Fruit fly (Drosophila melanogaster) whole organism, embryonic: ENCODE measurements around the gene mRpS26.

Experiments
- Aef1 ChIP-seq: fragments of 200-800 bp; sonication (Bioruptor generic); IDR thresholded peaks from 3 replicates; pipeline ENCODE4 v1.3.6; 2022; ENCODE audit warnings: missing biosample characterization, missing genetic modification characterization
- CG10366 ChIP-seq: fragments of 200-800 bp; sonication (Bioruptor generic); IDR thresholded peaks from 2 replicates; pipeline ENCODE4 v1.3.6; 2022; ENCODE audit warnings: missing biosample characterization, missing genetic modification characterization
- CG10462 ChIP-seq: fragments of 200-800 bp; sonication (Bioruptor generic); optimal IDR thresholded peaks from 2 replicates; lab custom pipeline; 2016; ENCODE audit warnings: missing biosample characterization, missing genetic modification characterization
- CG11247 ChIP-seq: fragments of 200-800 bp; sonication (Bioruptor generic); IDR thresholded peaks from 2 replicates; pipeline ENCODE4 v1.3.6; 2022; ENCODE audit warnings: missing biosample characterization, missing genetic modification characterization
- CG15011 ChIP-seq: fragments of 200-800 bp; sonication (Bioruptor generic); optimal IDR thresholded peaks from 3 replicates; lab custom pipeline; 2018; ENCODE audit warnings: missing biosample characterization, mild to moderate bottlenecking, missing genetic modification characterization
- CG18262 ChIP-seq: fragments of 200-800 bp; optimal IDR thresholded peaks from 3 replicates; lab custom pipeline; 2019; ENCODE audit warnings: missing biosample characterization, mild to moderate bottlenecking, missing genetic modification characterization, moderate library complexity
- CG30431 ChIP-seq: fragments of 200-800 bp; sonication (Bioruptor generic); optimal IDR thresholded peaks from 2 replicates; lab custom pipeline; 2017; ENCODE audit warnings: missing biosample characterization, missing genetic modification characterization
- CG3163 ChIP-seq: fragments of 200-800 bp; sonication (Bioruptor generic); optimal IDR thresholded peaks from 3 replicates; lab custom pipeline; 2016; ENCODE audit warnings: missing biosample characterization, missing genetic modification characterization
- CG33557 ChIP-seq: fragments of 200-800 bp; sonication (Bioruptor generic); optimal IDR thresholded peaks from 2 replicates; lab custom pipeline; 2019; ENCODE audit warnings: missing biosample characterization, mild to moderate bottlenecking, missing genetic modification characterization, moderate library complexity
- CG34224 ChIP-seq: fragments of 200-800 bp; sonication (Bioruptor generic); IDR thresholded peaks from 3 replicates; pipeline ENCODE4 v1.3.6; 2022; ENCODE audit warnings: missing biosample characterization, missing genetic modification characterization; ENCODE audit not compliant: partially characterized antibody
- CG42726 ChIP-seq: fragments of 200-800 bp; sonication (Bioruptor generic); IDR thresholded peaks from 2 replicates; pipeline ENCODE4 v1.3.6; 2022; ENCODE audit warnings: missing biosample characterization, missing genetic modification characterization; ENCODE audit not compliant: partially characterized antibody
- CG6272 ChIP-seq: fragments of 200-800 bp; sonication (Bioruptor generic); IDR thresholded peaks from 2 replicates; pipeline ENCODE4 v1.3.6; 2022; ENCODE audit warnings: missing biosample characterization, missing genetic modification characterization
- CG6683 ChIP-seq: fragments of 200-800 bp; sonication (Bioruptor generic); optimal IDR thresholded peaks from 2 replicates; lab custom pipeline; 2017; ENCODE audit warnings: missing biosample characterization, mild to moderate bottlenecking, missing genetic modification characterization, missing genetic modification reagents
- CG9797 ChIP-seq: fragments of 200-800 bp; sonication (Bioruptor generic); optimal IDR thresholded peaks from 3 replicates; lab custom pipeline; 2018; ENCODE audit warnings: missing biosample characterization, mild to moderate bottlenecking, missing genetic modification characterization
- D19A ChIP-seq: fragments of 200-800 bp; optimal IDR thresholded peaks from 3 replicates; lab custom pipeline; 2019; ENCODE audit warnings: missing biosample characterization, mild to moderate bottlenecking, missing genetic modification characterization, moderate library complexity
- Dfd ChIP-seq, 2 experiments: fragments of >200 bp; optimal IDR thresholded peaks; 2 replicates each; lab custom pipeline; 2017; ENCODE audit warnings: missing biosample characterization in 2 of 2, missing genetic modification characterization in 2 of 2
- Drgx ChIP-seq: fragments of 200-800 bp; sonication (Bioruptor generic); IDR thresholded peaks from 2 replicates; pipeline ENCODE4 v1.3.6; 2022; ENCODE audit warnings: missing biosample characterization, missing genetic modification characterization
- E2f1 ChIP-seq: fragments of 200-800 bp; sonication (Bioruptor generic); IDR thresholded peaks from 2 replicates; pipeline ENCODE4 v1.3.6; 2022; ENCODE audit warnings: missing biosample characterization, missing genetic modification characterization
- Elba2 ChIP-seq: fragments of 200-800 bp; sonication (Bioruptor generic); optimal IDR thresholded peaks from 3 replicates; lab custom pipeline; 2016; ENCODE audit warnings: missing biosample characterization, missing genetic modification characterization
- Lhr ChIP-seq: fragments of 200-800 bp; sonication (Bioruptor generic); optimal IDR thresholded peaks from 3 replicates; lab custom pipeline; 2017; ENCODE audit warnings: mild to moderate bottlenecking, missing biosample characterization, missing genetic modification reagents, missing genetic modification characterization
- Mes4 ChIP-seq: fragments of 200-800 bp; sonication (Bioruptor generic); optimal IDR thresholded peaks from 2 replicates; lab custom pipeline; 2016; ENCODE audit warnings: missing biosample characterization, missing genetic modification characterization
- Mrtf ChIP-seq: fragments of 200-800 bp; sonication (Bioruptor generic); IDR thresholded peaks from 3 replicates; pipeline ENCODE4 v1.3.6; 2022; ENCODE audit warnings: missing biosample characterization, missing genetic modification characterization
- NC2β ChIP-seq: fragments of 200-800 bp; sonication (Bioruptor generic); optimal IDR thresholded peaks from 2 replicates; lab custom pipeline; 2016; ENCODE audit warnings: missing biosample characterization, missing genetic modification characterization
- NFAT ChIP-seq: fragments of 200-800 bp; sonication (Bioruptor generic); IDR thresholded peaks from 2 replicates; pipeline ENCODE4 v1.3.6; 2022; ENCODE audit warnings: missing biosample characterization, missing genetic modification characterization
- Ravus ChIP-seq: fragments of 200-800 bp; sonication (Bioruptor generic); IDR thresholded peaks from 2 replicates; pipeline ENCODE4 v1.3.6; 2022; ENCODE audit warnings: missing biosample characterization, missing genetic modification characterization
- Scr ChIP-seq: fragments of 200-800 bp; sonication (Bioruptor generic); IDR thresholded peaks from 2 replicates; pipeline ENCODE4 v1.3.6; 2022; ENCODE audit warnings: missing biosample characterization, missing genetic modification characterization; ENCODE audit not compliant: partially characterized antibody
- Trl ChIP-seq, 3 experiments: fragments of >200 bp in 2 of 3; fragments of 200-800 bp in 1 of 3; sonication (Bioruptor generic) in 1 of 3; optimal IDR thresholded peaks; 2 replicates in 1 of 3; 3 replicates in 2 of 3; lab custom pipeline; 2016 to 2017; ENCODE audit warnings: missing biosample characterization in 1 of 3, missing genetic modification characterization in 1 of 3
- amos ChIP-seq: fragments of 200-800 bp; sonication (Bioruptor generic); IDR thresholded peaks from 2 replicates; pipeline ENCODE4 v1.3.6; 2022; ENCODE audit warnings: missing biosample characterization, missing genetic modification characterization; ENCODE audit not compliant: partially characterized antibody
- aop ChIP-seq: fragments of 200-800 bp; sonication (Bioruptor generic); IDR thresholded peaks from 2 replicates; pipeline ENCODE4 v1.3.6; 2022; ENCODE audit warnings: missing biosample characterization, missing genetic modification characterization
- ap ChIP-seq: fragments of 200-800 bp; sonication (Bioruptor generic); IDR thresholded peaks from 2 replicates; pipeline ENCODE4 v1.3.6; 2022; ENCODE audit warnings: missing biosample characterization, missing genetic modification characterization
- ash1 ChIP-seq: fragments of 200-800 bp; sonication (Bioruptor generic); optimal IDR thresholded peaks from 2 replicates; lab custom pipeline; 2018; ENCODE audit warnings: missing biosample characterization, mild to moderate bottlenecking, missing genetic modification characterization
- br ChIP-seq: fragments of >200 bp; optimal IDR thresholded peaks from 2 replicates; lab custom pipeline; 2017
- cad ChIP-seq: fragments of >200 bp; optimal IDR thresholded peaks from 2 replicates; lab custom pipeline; 2017; ENCODE audit warnings: missing biosample characterization, missing genetic modification characterization
- crc ChIP-seq: fragments of 200-800 bp; sonication (Bioruptor generic); optimal IDR thresholded peaks from 2 replicates; lab custom pipeline; 2016; ENCODE audit warnings: missing biosample characterization, missing genetic modification characterization
- crp ChIP-seq, 2 experiments: fragments of 200-800 bp; sonication (Bioruptor generic); optimal IDR thresholded peaks; 2 replicates in 1 of 2; 3 replicates in 1 of 2; lab custom pipeline; 2017; ENCODE audit warnings: missing biosample characterization in 2 of 2, missing genetic modification characterization in 2 of 2, mild to moderate bottlenecking in 1 of 2, moderate library complexity in 1 of 2
- ems ChIP-seq: fragments of 200-800 bp; sonication (Bioruptor generic); optimal IDR thresholded peaks from 3 replicates; lab custom pipeline; 2016; ENCODE audit warnings: missing biosample characterization, missing genetic modification characterization
- eve ChIP-seq, 2 experiments: fragments of >200 bp; optimal IDR thresholded peaks; 2 replicates each; lab custom pipeline; 2017; ENCODE audit warnings: missing biosample characterization in 2 of 2, missing genetic modification characterization in 2 of 2
- grn ChIP-seq: fragments of 200-800 bp; sonication (Bioruptor generic); optimal IDR thresholded peaks from 3 replicates; lab custom pipeline; 2017; ENCODE audit warnings: missing biosample characterization, missing genetic modification characterization
- jigr1 ChIP-seq: fragments of 200-800 bp; sonication (Bioruptor generic); IDR thresholded peaks from 3 replicates; pipeline ENCODE4 v1.3.6; 2022; ENCODE audit warnings: missing biosample characterization, missing genetic modification characterization
- jumu ChIP-seq: fragments of 200-800 bp; sonication (Bioruptor generic); optimal IDR thresholded peaks from 3 replicates; lab custom pipeline; 2016; ENCODE audit warnings: missing biosample characterization, missing genetic modification characterization
- klu ChIP-seq: fragments of 200-800 bp; sonication (Bioruptor generic); IDR thresholded peaks from 2 replicates; pipeline ENCODE4 v1.3.6; 2022; ENCODE audit warnings: missing biosample characterization, missing genetic modification characterization
- lab ChIP-seq: fragments of 200-800 bp; sonication (Bioruptor generic); optimal IDR thresholded peaks from 3 replicates; lab custom pipeline; 2017; ENCODE audit warnings: missing biosample characterization, missing genetic modification characterization, mild to moderate bottlenecking, moderate library complexity, missing genetic modification reagents
- maf-S ChIP-seq: fragments of 200-800 bp; sonication (Bioruptor generic); optimal IDR thresholded peaks from 2 replicates; lab custom pipeline; 2016; ENCODE audit warnings: missing biosample characterization, missing genetic modification characterization
- mam ChIP-seq: fragments of 200-800 bp; sonication (Bioruptor generic); optimal IDR thresholded peaks from 3 replicates; lab custom pipeline; 2016; ENCODE audit warnings: missing biosample characterization, missing genetic modification characterization
- oc ChIP-seq: fragments of 200-800 bp; sonication (Bioruptor generic); optimal IDR thresholded peaks from 2 replicates; lab custom pipeline; 2018; ENCODE audit warnings: missing biosample characterization, mild to moderate bottlenecking, missing genetic modification characterization, moderate library complexity
- odd ChIP-seq: fragments of 200-800 bp; sonication (Bioruptor generic); optimal IDR thresholded peaks from 2 replicates; lab custom pipeline; 2017; ENCODE audit warnings: missing biosample characterization, mild to moderate bottlenecking, missing genetic modification characterization
- scrt ChIP-seq: fragments of 200-800 bp; sonication (Bioruptor generic); optimal IDR thresholded peaks from 2 replicates; lab custom pipeline; 2018; ENCODE audit warnings: missing biosample characterization, mild to moderate bottlenecking, missing genetic modification characterization, moderate library complexity
- sens ChIP-seq: fragments of 200-800 bp; sonication (Bioruptor generic); peaks from one replicate; lab custom pipeline; 2016; ENCODE audit warnings: missing biosample characterization, missing genetic modification characterization
- slou ChIP-seq: fragments of 200-800 bp; sonication (Bioruptor generic); optimal IDR thresholded peaks from 3 replicates; lab custom pipeline; 2016; ENCODE audit warnings: missing biosample characterization, missing genetic modification characterization
- tio ChIP-seq: fragments of 200-800 bp; sonication (Bioruptor generic); optimal IDR thresholded peaks from 2 replicates; lab custom pipeline; 2017; ENCODE audit warnings: missing biosample characterization, missing genetic modification characterization, inconsistent platforms
- zen2 ChIP-seq: fragments of 200-800 bp; sonication (Bioruptor generic); IDR thresholded peaks from 3 replicates; pipeline ENCODE4 v1.3.6; 2022; ENCODE audit warnings: missing biosample characterization, missing genetic modification characterization; ENCODE audit not compliant: partially characterized antibody
- zfh2 ChIP-seq: fragments of 200-800 bp; sonication (Bioruptor generic); optimal IDR thresholded peaks from 2 replicates; lab custom pipeline; 2016; ENCODE audit warnings: missing biosample characterization, missing genetic modification characterization

mRpS26 gene

dm6 chr3L:18139184-18139629 is 32.8 kb downstream of the mRpS26 start, which contains the start of gene geko (continued):
- TF ChIP-seq CG3163 (GFP tag; lab: Kevin White, UChicago) (no peak), Lhr (GFP tag; lab: Kevin White, UChicago) (no peak), cad (no peak), CG10366 (GFP tag; lab: Robert Waterston, UW) (no peak), Mrtf (no peak), grn (GFP tag; lab: Kevin White, UChicago) (no peak), slou (GFP tag; lab: Kevin White, UChicago) (no peak), eve (GFP tag; optimal IDR thresholded peaks at IDR 0.05; lab: Kevin White, UChicago) (peak in 1 of 2 experiments; percentile 39), CG15011 (GFP tag; lab: Kevin White, UChicago) (no peak), Aef1 (GFP tag; lab: Robert Waterston, UW) (no peak), E2f1 (no peak), zfh2 (GFP tag; lab: Kevin White, UChicago) (no peak), CG33557 (GFP tag; lab: Kevin White, UChicago) (no peak), crp (GFP tag; optimal IDR thresholded peaks at IDR 0.05; lab: Kevin White, UChicago) (peak in 1 of 2 experiments; percentile 62), Mes4 (GFP tag; lab: Kevin White, UChicago) (no peak), Elba2 (GFP tag; lab: Kevin White, UChicago) (no peak), amos (GFP tag; lab: Robert Waterston, UW) (peak; percentile 34; the same call in 1 of the 2 replicates), br (lab: Kevin White, UChicago) (no peak), NC2β (GFP tag; lab: Kevin White, UChicago) (no peak), CG9797 (GFP tag; lab: Kevin White, UChicago) (no peak), zen2 (peak; percentile 71; the same call in 2 of the 3 replicates), scrt (no peak), crc (GFP tag; lab: Kevin White, UChicago) (no peak), CG18262 (tag; lab: Kevin White, UChicago) (no peak), CG11247 (no peak), CG6683 (GFP tag; lab: Kevin White, UChicago) (no peak), odd (GFP tag; lab: Kevin White, UChicago) (no peak), Dfd (GFP tag; optimal IDR thresholded peaks at IDR 0.05; lab: Kevin White, UChicago) (no peak), ems (GFP tag; lab: Kevin White, UChicago) (no peak), CG42726 (GFP tag; lab: Robert Waterston, UW) (peak; percentile 52; the same call in 1 of the 2 replicates), CG10462 (GFP tag; lab: Kevin White, UChicago) (no peak), D19A (tag; lab: Kevin White, UChicago) (no peak), ap (GFP tag; lab: Robert Waterston, UW) (no peak), klu (no peak), NFAT (GFP tag; lab: Robert Waterston, UW) (no peak), tio (GFP tag; lab: Kevin White, UChicago) (no peak), CG34224 (GFP tag; lab: Robert Waterston, UW) (peak; percentile 53; the same call in 2 of the 3 replicates), Drgx (GFP tag; lab: Robert Waterston, UW) (peak; percentile 17; the same call in 1 of the 2 replicates), mam (GFP tag; lab: Kevin White, UChicago) (no peak), aop (GFP tag; lab: Robert Waterston, UW) (no peak), jumu (GFP tag; lab: Kevin White, UChicago) (no peak), CG30431 (GFP tag; lab: Kevin White, UChicago) (no peak), Trl (optimal IDR thresholded peaks at IDR 0.05; lab: Kevin White, UChicago) (peak; percentile 83 to 94), Trl (GFP tag; optimal IDR thresholded peaks at IDR 0.05; lab: Kevin White, UChicago) (peak; percentile 28), maf-S (GFP tag; lab: Kevin White, UChicago) (no peak), Scr (GFP tag; lab: Robert Waterston, UW) (no peak), sens (GFP tag; lab: Kevin White, UChicago) (no peak), lab (no peak), ash1 (GFP tag; lab: Kevin White, UChicago) (no peak), CG6272 (GFP tag; lab: Robert Waterston, UW) (no peak), jigr1 (GFP tag; lab: Robert Waterston, UW) (no peak), oc (tag; lab: Kevin White, UChicago) (peak; percentile 36), Ravus (GFP tag; lab: Robert Waterston, UW) (no peak)
